Worm (Caenorhabditis elegans): ENCODE results near the gene aqp-11.

- TF ChIP-seq blmp-1 (tag; optimal IDR thresholded peaks at IDR 0.05) (no peak), lin-13 (tag; optimal IDR thresholded peaks at IDR 0.05) (no peak), nhr-28 (tag; optimal IDR thresholded peaks at IDR 0.05) (no peak), unc-62 (GFP tag; optimal IDR thresholded peaks at IDR 0.05) (no peak), lsy-2 (tag; optimal IDR thresholded peaks at IDR 0.05) (no peak), ztf-11 (tag; optimal IDR thresholded peaks at IDR 0.05) (no peak), elt-3 (tag; optimal IDR thresholded peaks at IDR 0.05) (no peak)
Measured at ce11 chrIII:13701691-13702090, 28.6 kb downstream of the aqp-11 start, which contains the start of gene lit-1.

Measured in whole organism, mixed stage, embryonic.